Fruit fly (Drosophila melanogaster) Kc167 (cell line): ENCODE measurements around the gene CG13313.

Experiments used
- Myc ChIP-seq: fragments of >200 bp; optimal IDR thresholded peaks from 2 replicates; lab custom pipeline; 2017; ENCODE audit warnings: missing external identifiers
- Sin3A ChIP-seq: fragments of >200 bp; optimal IDR thresholded peaks from 2 replicates; lab custom pipeline; 2018; ENCODE audit warnings: missing external identifiers
- h ChIP-seq: fragments of >200 bp; optimal IDR thresholded peaks from 3 replicates; lab custom pipeline; 2018; ENCODE audit warnings: missing external identifiers
- insv ChIP-seq: fragments of >200 bp; optimal IDR thresholded peaks from 3 replicates; lab custom pipeline; 2018; ENCODE audit warnings: missing external identifiers
- psq ChIP-seq: fragments of >200 bp; optimal IDR thresholded peaks from 2 replicates; lab custom pipeline; 2017; ENCODE audit warnings: missing external identifiers
- ttk ChIP-seq: sonication (Bioruptor generic); optimal IDR thresholded peaks from 2 replicates; lab custom pipeline; 2017; ENCODE audit warnings: missing external identifiers

CG13313 gene

dm6 chr3L:8958557-8958956 lies at the start of gene CG13313:
Gene CG13313 (plus strand): TSS chr3L:8958857.
- TF ChIP-seq h (lab: Kevin White, UChicago) (no peak), Sin3A (lab: Kevin White, UChicago) (no peak), insv (lab: Kevin White, UChicago) (no peak), Myc (lab: Kevin White, UChicago) (no peak), ttk (lab: Kevin White, UChicago) (no peak), psq (lab: Kevin White, UChicago) (no peak)

- TF ChIP-seq insv (lab: Kevin White, UChicago) (no peak), h (lab: Kevin White, UChicago) (no peak), Myc (lab: Kevin White, UChicago) (no peak), psq (lab: Kevin White, UChicago) (no peak), Sin3A (lab: Kevin White, UChicago) (no peak), ttk (lab: Kevin White, UChicago) (no peak)
Observed at dm6 chr3L:8912332-8912731, 46.3 kb upstream of the CG13313 start, which contains the start of the genes Tsp66E and mfr. Gene Tsp66E (plus strand): TSS chr3L:8912499. Gene mfr (minus strand): TSS chr3L:8912671.

- no peak for TF ChIP-seq Myc (lab: Kevin White, UChicago)
- TF ChIP-seq insv (lab: Kevin White, UChicago) = no peak
- TF ChIP-seq h (lab: Kevin White, UChicago) = no peak
- no peak for TF ChIP-seq ttk (lab: Kevin White, UChicago)
- TF ChIP-seq Sin3A (lab: Kevin White, UChicago) = no peak
- TF ChIP-seq psq (lab: Kevin White, UChicago) = no peak
Observed at dm6 chr3L:8913537-8914108, 45.0 kb upstream of the CG13313 start.

dm6 chr3L:8919678-8920077 lies 39.0 kb upstream of the CG13313 start:
- TF ChIP-seq Myc (lab: Kevin White, UChicago) = no peak
- TF ChIP-seq Sin3A (lab: Kevin White, UChicago) = no peak
- TF ChIP-seq ttk (lab: Kevin White, UChicago) = no peak
- TF ChIP-seq psq (lab: Kevin White, UChicago) = no peak
- TF ChIP-seq insv (lab: Kevin White, UChicago) = no peak
- no peak for TF ChIP-seq h (lab: Kevin White, UChicago)

dm6 chr3L:8920710-8921109 lies 37.9 kb upstream of the CG13313 start:
- TF ChIP-seq ttk (lab: Kevin White, UChicago) (no peak), psq (lab: Kevin White, UChicago) (no peak), h (lab: Kevin White, UChicago) (no peak), Myc (lab: Kevin White, UChicago) (no peak), Sin3A (lab: Kevin White, UChicago) (no peak)

dm6 chr3L:8924417-8924913 lies 34.2 kb upstream of the CG13313 start:
- TF ChIP-seq insv (lab: Kevin White, UChicago) = no peak
- TF ChIP-seq h (lab: Kevin White, UChicago) = no peak
- no peak for TF ChIP-seq ttk (lab: Kevin White, UChicago)
- TF ChIP-seq Myc (lab: Kevin White, UChicago) = no peak
- no peak for TF ChIP-seq psq (lab: Kevin White, UChicago)
- no peak for TF ChIP-seq Sin3A (lab: Kevin White, UChicago)

dm6 chr3L:8924999-8925398 lies 33.7 kb upstream of the CG13313 start:
- TF ChIP-seq ttk (lab: Kevin White, UChicago) = no peak

- TF ChIP-seq psq (lab: Kevin White, UChicago) = no peak
- no peak for TF ChIP-seq Myc (lab: Kevin White, UChicago)
- no peak for TF ChIP-seq insv (lab: Kevin White, UChicago)
- no peak for TF ChIP-seq ttk (lab: Kevin White, UChicago)
- no peak for TF ChIP-seq Sin3A (lab: Kevin White, UChicago)
- no peak for TF ChIP-seq h (lab: Kevin White, UChicago)
Observed at dm6 chr3L:8925679-8926078, 33.0 kb upstream of the CG13313 start.

dm6 chr3L:8929527-8929926 lies 29.1 kb upstream of the CG13313 start:
- TF ChIP-seq psq (lab: Kevin White, UChicago) = no peak
- no peak for TF ChIP-seq ttk (lab: Kevin White, UChicago)
- no peak for TF ChIP-seq Myc (lab: Kevin White, UChicago)
- no peak for TF ChIP-seq h (lab: Kevin White, UChicago)
- no peak for TF ChIP-seq Sin3A (lab: Kevin White, UChicago)
- no peak for TF ChIP-seq insv (lab: Kevin White, UChicago)

- TF ChIP-seq Myc (lab: Kevin White, UChicago) (no peak), h (lab: Kevin White, UChicago) (no peak), ttk (lab: Kevin White, UChicago) (no peak), Sin3A (lab: Kevin White, UChicago) (no peak), psq (lab: Kevin White, UChicago) (no peak), insv (lab: Kevin White, UChicago) (no peak)
Observed at dm6 chr3L:8931916-8932315, 26.7 kb upstream of the CG13313 start.

- no peak for TF ChIP-seq h (lab: Kevin White, UChicago)
Observed at dm6 chr3L:8939654-8940053, 19.0 kb upstream of the CG13313 start.

dm6 chr3L:8947848-8948494 lies 10.7 kb upstream of the CG13313 start:
- TF ChIP-seq insv (lab: Kevin White, UChicago) (no peak), psq (lab: Kevin White, UChicago) (no peak), Myc (lab: Kevin White, UChicago) (no peak), Sin3A (lab: Kevin White, UChicago) (no peak), h (lab: Kevin White, UChicago) (no peak), ttk (lab: Kevin White, UChicago) (no peak)
